Fruit fly (Drosophila melanogaster) whole organism, embryonic: Measurements from ENCODE around the gene Cyp28c1.

Experiments
- Atf3 ChIP-seq: fragments of 200-800 bp; sonication (Bioruptor generic); optimal IDR thresholded peaks from 3 replicates; lab custom pipeline; 2016; ENCODE audit warnings: missing biosample characterization, missing genetic modification characterization
- Atf6 ChIP-seq: fragments of 200-800 bp; sonication (Bioruptor generic); IDR thresholded peaks from 2 replicates; pipeline ENCODE4 v1.3.6; 2022; ENCODE audit warnings: missing biosample characterization, missing genetic modification characterization
- B-H2 ChIP-seq: fragments of 200-800 bp; sonication (Bioruptor generic); optimal IDR thresholded peaks from 2 replicates; lab custom pipeline; 2018; ENCODE audit warnings: missing biosample characterization, mild to moderate bottlenecking, missing genetic modification characterization
- Bteb2 ChIP-seq: fragments of 200-800 bp; sonication (Bioruptor generic); optimal IDR thresholded peaks from 2 replicates; lab custom pipeline; 2016; ENCODE audit warnings: missing biosample characterization, missing genetic modification characterization
- CG10462 ChIP-seq: fragments of 200-800 bp; sonication (Bioruptor generic); optimal IDR thresholded peaks from 2 replicates; lab custom pipeline; 2016; ENCODE audit warnings: missing biosample characterization, missing genetic modification characterization
- CG10565 ChIP-seq: fragments of 200-800 bp; sonication (Bioruptor generic); optimal IDR thresholded peaks from 3 replicates; lab custom pipeline; 2016; ENCODE audit warnings: missing biosample characterization, mild to moderate bottlenecking, missing genetic modification characterization
- CG13296 ChIP-seq: fragments of 200-800 bp; sonication (Bioruptor generic); optimal IDR thresholded peaks from 3 replicates; lab custom pipeline; 2018; ENCODE audit warnings: missing biosample characterization, mild to moderate bottlenecking, missing genetic modification characterization
- CG14965 ChIP-seq: fragments of 200-800 bp; sonication (Bioruptor generic); optimal IDR thresholded peaks from 2 replicates; lab custom pipeline; 2016; ENCODE audit warnings: missing biosample characterization, missing genetic modification characterization, borderline replicate concordance
- CG15073 ChIP-seq: fragments of 200-800 bp; sonication (Bioruptor generic); optimal IDR thresholded peaks from 2 replicates; lab custom pipeline; 2016; ENCODE audit warnings: missing biosample characterization, missing genetic modification characterization
- CG17385 ChIP-seq: fragments of 200-800 bp; sonication (Bioruptor generic); optimal IDR thresholded peaks from 3 replicates; lab custom pipeline; 2018; ENCODE audit warnings: missing biosample characterization, mild to moderate bottlenecking, missing genetic modification characterization
- CG2678 ChIP-seq: fragments of 200-800 bp; sonication (Bioruptor generic); optimal IDR thresholded peaks from 3 replicates; lab custom pipeline; 2019; ENCODE audit warnings: missing biosample characterization, mild to moderate bottlenecking, missing genetic modification characterization, moderate library complexity
- CG2712 ChIP-seq: fragments of 200-800 bp; optimal IDR thresholded peaks from 3 replicates; lab custom pipeline; 2019; ENCODE audit warnings: missing biosample characterization, mild to moderate bottlenecking, missing genetic modification characterization, moderate library complexity
- CG31365 ChIP-seq: fragments of 200-800 bp; sonication (Bioruptor generic); optimal IDR thresholded peaks from 2 replicates; lab custom pipeline; 2018; ENCODE audit warnings: missing biosample characterization, mild to moderate bottlenecking, missing genetic modification characterization
- CG31441 ChIP-seq: fragments of 200-800 bp; sonication (Bioruptor generic); IDR thresholded peaks from 2 replicates; pipeline ENCODE4 v1.3.6; 2022; ENCODE audit warnings: missing biosample characterization, missing genetic modification characterization
- CG34224 ChIP-seq: fragments of 200-800 bp; sonication (Bioruptor generic); IDR thresholded peaks from 3 replicates; pipeline ENCODE4 v1.3.6; 2022; ENCODE audit warnings: missing biosample characterization, missing genetic modification characterization; ENCODE audit not compliant: partially characterized antibody
- CG3838 ChIP-seq: fragments of 200-800 bp; sonication (Bioruptor generic); optimal IDR thresholded peaks from 3 replicates; lab custom pipeline; 2016; ENCODE audit warnings: missing biosample characterization, missing genetic modification characterization
- CG43689 ChIP-seq: fragments of 200-800 bp; sonication (Bioruptor generic); IDR thresholded peaks from 2 replicates; pipeline ENCODE4 v1.3.6; 2022; ENCODE audit warnings: missing biosample characterization, missing genetic modification characterization
- CG6683 ChIP-seq: fragments of 200-800 bp; sonication (Bioruptor generic); optimal IDR thresholded peaks from 2 replicates; lab custom pipeline; 2017; ENCODE audit warnings: missing biosample characterization, mild to moderate bottlenecking, missing genetic modification characterization, missing genetic modification reagents
- CG8388 ChIP-seq: fragments of 200-800 bp; sonication (Bioruptor generic); optimal IDR thresholded peaks from 2 replicates; lab custom pipeline; 2019; ENCODE audit warnings: missing biosample characterization, mild to moderate bottlenecking, missing genetic modification characterization, moderate library complexity
- CG8944 ChIP-seq: fragments of 200-800 bp; sonication (Bioruptor generic); optimal IDR thresholded peaks from 3 replicates; lab custom pipeline; 2016; ENCODE audit warnings: missing biosample characterization, missing genetic modification characterization
- CG9215 ChIP-seq: fragments of 200-800 bp; sonication (Bioruptor generic); IDR thresholded peaks from 2 replicates; pipeline ENCODE4 v1.3.6; 2022; ENCODE audit warnings: missing biosample characterization, missing genetic modification characterization
- Camta ChIP-seq: fragments of 200-800 bp; sonication (Bioruptor generic); optimal IDR thresholded peaks from 2 replicates; lab custom pipeline; 2016; ENCODE audit warnings: missing biosample characterization, missing genetic modification characterization
- Drgx ChIP-seq: fragments of 200-800 bp; sonication (Bioruptor generic); IDR thresholded peaks from 2 replicates; pipeline ENCODE4 v1.3.6; 2022; ENCODE audit warnings: missing biosample characterization, missing genetic modification characterization
- Elba2 ChIP-seq: fragments of 200-800 bp; sonication (Bioruptor generic); optimal IDR thresholded peaks from 3 replicates; lab custom pipeline; 2016; ENCODE audit warnings: missing biosample characterization, missing genetic modification characterization
- Fer1 ChIP-seq: fragments of 200-800 bp; sonication (Bioruptor generic); optimal IDR thresholded peaks from 2 replicates; lab custom pipeline; 2017; ENCODE audit warnings: missing biosample characterization, mild to moderate bottlenecking, missing genetic modification characterization
- GATAe ChIP-seq: fragments of 200-800 bp; sonication (Bioruptor generic); conservative IDR thresholded peaks from 2 replicates; pipeline ENCODE4 v1.3.6; 2022; ENCODE audit warnings: missing biosample characterization, missing genetic modification characterization
- H15 ChIP-seq: fragments of 200-800 bp; sonication (Bioruptor generic); IDR thresholded peaks from 3 replicates; pipeline ENCODE4 v1.3.6; 2022; ENCODE audit warnings: missing biosample characterization, missing genetic modification characterization
- HmgD ChIP-seq: fragments of 200-800 bp; sonication (Bioruptor generic); optimal IDR thresholded peaks from 3 replicates; lab custom pipeline; 2016; ENCODE audit warnings: missing biosample characterization, missing genetic modification characterization
- Ptx1 ChIP-seq: fragments of 200-800 bp; sonication (Bioruptor generic); IDR thresholded peaks from 2 replicates; pipeline ENCODE4 v1.3.6; 2022; ENCODE audit warnings: missing biosample characterization, missing genetic modification characterization
- Six4 ChIP-seq: fragments of 200-800 bp; sonication (Bioruptor generic); optimal IDR thresholded peaks from 2 replicates; lab custom pipeline; 2016; ENCODE audit warnings: missing biosample characterization, missing genetic modification characterization
- Xrp1 ChIP-seq: fragments of 200-800 bp; sonication (Bioruptor generic); IDR thresholded peaks from 2 replicates; pipeline ENCODE4 v1.3.6; 2022; ENCODE audit warnings: missing biosample characterization, missing genetic modification characterization
- ash1 ChIP-seq: fragments of 200-800 bp; sonication (Bioruptor generic); optimal IDR thresholded peaks from 2 replicates; lab custom pipeline; 2018; ENCODE audit warnings: missing biosample characterization, mild to moderate bottlenecking, missing genetic modification characterization
- chinmo ChIP-seq: fragments of 200-800 bp; sonication (Bioruptor generic); IDR thresholded peaks from 4 replicates; pipeline ENCODE4 v1.3.6; 2022; ENCODE audit warnings: missing biosample characterization, missing genetic modification characterization; ENCODE audit not compliant: partially characterized antibody
- dati ChIP-seq: fragments of 200-800 bp; sonication (Bioruptor generic); IDR thresholded peaks from 2 replicates; pipeline ENCODE4 v1.3.6; 2022; ENCODE audit warnings: missing biosample characterization, missing genetic modification characterization
- dmrt99B ChIP-seq: fragments of 200-800 bp; sonication (Bioruptor generic); optimal IDR thresholded peaks from 2 replicates; lab custom pipeline; 2018; ENCODE audit warnings: missing biosample characterization, mild to moderate bottlenecking, missing genetic modification characterization, moderate library complexity
- ewg ChIP-seq: fragments of 200-800 bp; sonication (Bioruptor generic); optimal IDR thresholded peaks from 3 replicates; lab custom pipeline; 2017; ENCODE audit warnings: mild to moderate bottlenecking, missing biosample characterization, missing genetic modification reagents, missing genetic modification characterization
- eyg ChIP-seq: fragments of 200-800 bp; sonication (Bioruptor generic); optimal IDR thresholded peaks from 3 replicates; lab custom pipeline; 2016; ENCODE audit warnings: missing biosample characterization, missing genetic modification characterization
- gcm2 ChIP-seq: fragments of 200-800 bp; sonication (Bioruptor generic); optimal IDR thresholded peaks from 2 replicates; lab custom pipeline; 2016; ENCODE audit warnings: missing biosample characterization, missing genetic modification characterization
- grau ChIP-seq: fragments of 200-800 bp; optimal IDR thresholded peaks from 3 replicates; lab custom pipeline; 2019; ENCODE audit warnings: missing biosample characterization, mild to moderate bottlenecking, missing genetic modification characterization, moderate library complexity
- hkb ChIP-seq, 2 experiments: fragments of 200-800 bp in 1 of 2; fragments of >200 bp in 1 of 2; sonication (Bioruptor generic) in 1 of 2; IDR thresholded peaks in 1 of 2; optimal IDR thresholded peaks in 1 of 2; 2 replicates each; pipeline versions ENCODE4 v1.3.6 to Lab custom; 2017 to 2022; ENCODE audit warnings: missing biosample characterization in 1 of 2, missing genetic modification characterization in 1 of 2
- hth ChIP-seq: fragments of >200 bp; optimal IDR thresholded peaks from 2 replicates; lab custom pipeline; 2017; ENCODE audit warnings: inconsistent platforms
- lmd ChIP-seq: fragments of 200-800 bp; sonication (Bioruptor generic); IDR thresholded peaks from 2 replicates; pipeline ENCODE4 v1.3.6; 2022; ENCODE audit warnings: missing biosample characterization, missing genetic modification characterization
- onecut ChIP-seq: fragments of 200-800 bp; sonication (Bioruptor generic); IDR thresholded peaks from 2 replicates; pipeline ENCODE4 v1.3.6; 2022; ENCODE audit warnings: missing biosample characterization, missing genetic modification characterization
- prd ChIP-seq, 3 experiments: fragments of >200 bp in 2 of 3; fragments of 200-800 bp in 1 of 3; sonication (Bioruptor generic) in 1 of 3; optimal IDR thresholded peaks in 2 of 3; IDR thresholded peaks in 1 of 3; 2 replicates in 2 of 3; 3 replicates in 1 of 3; pipeline versions ENCODE4 v1.3.6 to Lab custom; 2017 to 2022; ENCODE audit warnings: missing biosample characterization in 1 of 3, missing genetic modification characterization in 1 of 3
- slbo ChIP-seq: fragments of 200-800 bp; sonication (Bioruptor generic); IDR thresholded peaks from 2 replicates; pipeline ENCODE4 v1.3.6; 2022; ENCODE audit warnings: missing biosample characterization, missing genetic modification characterization
- sna ChIP-seq: fragments of 200-800 bp; sonication (Bioruptor generic); IDR thresholded peaks from 2 replicates; pipeline ENCODE4 v1.3.6; 2022; ENCODE audit warnings: missing biosample characterization, missing genetic modification characterization; ENCODE audit not compliant: partially characterized antibody
- tgo ChIP-seq: fragments of 200-800 bp; sonication (Bioruptor generic); IDR thresholded peaks from 3 replicates; pipeline ENCODE4 v1.3.6; 2022; ENCODE audit warnings: missing biosample characterization, missing genetic modification characterization
- trh ChIP-seq: fragments of 200-800 bp; sonication (Bioruptor generic); optimal IDR thresholded peaks from 2 replicates; lab custom pipeline; 2016; ENCODE audit warnings: missing biosample characterization, missing genetic modification characterization
- unpg ChIP-seq: fragments of 200-800 bp; sonication (Bioruptor generic); optimal IDR thresholded peaks from 3 replicates; lab custom pipeline; 2018; ENCODE audit warnings: missing biosample characterization, mild to moderate bottlenecking, missing genetic modification characterization, moderate library complexity
- zf30C ChIP-seq: fragments of 200-800 bp; sonication (Bioruptor generic); optimal IDR thresholded peaks from 3 replicates; lab custom pipeline; 2018; ENCODE audit warnings: missing biosample characterization, mild to moderate bottlenecking, missing genetic modification characterization
- zfh2 ChIP-seq: fragments of 200-800 bp; sonication (Bioruptor generic); optimal IDR thresholded peaks from 2 replicates; lab custom pipeline; 2016; ENCODE audit warnings: missing biosample characterization, missing genetic modification characterization

The Cyp28c1 gene

DNA sequence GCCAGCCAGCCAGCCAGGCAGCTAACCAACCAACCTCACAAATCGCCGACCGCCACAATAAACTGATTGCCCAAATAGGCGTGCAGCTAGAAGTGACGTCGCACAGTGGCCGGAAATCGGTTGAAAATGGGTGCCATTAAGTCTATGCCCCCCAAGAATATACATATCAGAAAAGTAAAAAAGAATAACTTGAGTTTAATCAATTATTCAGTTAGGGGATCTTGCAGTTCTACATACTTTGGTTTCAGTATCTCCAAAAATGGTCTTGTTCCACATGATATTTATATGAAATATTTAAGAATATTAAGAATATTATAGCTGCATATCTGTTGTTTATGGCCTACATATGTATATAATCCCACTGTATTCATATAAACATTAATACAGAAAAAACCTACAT, 45.9 kb downstream of the Cyp28c1 start (continued):
- TF ChIP-seq CG2678, result peak; percentile 70
- peak; percentile 50; the same call in 1 of the 2 replicates for TF ChIP-seq lmd (GFP tag; lab: Robert Waterston, UW)
- no peak for TF ChIP-seq CG10565 (GFP tag; lab: Kevin White, UChicago)
- TF ChIP-seq Camta (GFP tag; lab: Kevin White, UChicago), result no peak
- TF ChIP-seq slbo (GFP tag; lab: Robert Waterston, UW), result peak; percentile 60
- TF ChIP-seq Ptx1 (GFP tag; lab: Robert Waterston, UW), result no peak
- no peak for TF ChIP-seq zf30C (GFP tag; lab: Kevin White, UChicago)
- no peak for TF ChIP-seq H15 (GFP tag; lab: Robert Waterston, UW)
- TF ChIP-seq CG31365 (tag; lab: Kevin White, UChicago), result no peak
- TF ChIP-seq hth (lab: Kevin White, UChicago), result no peak
- peak; percentile 67 for TF ChIP-seq grau (tag; lab: Kevin White, UChicago)
- TF ChIP-seq Atf6 (GFP tag; lab: Robert Waterston, UW), result peak; percentile 59; the same call in 1 of the 2 replicates
- no peak for TF ChIP-seq sna (GFP tag; lab: Robert Waterston, UW)
- peak; percentile 17 for TF ChIP-seq CG8388 (GFP tag; lab: Kevin White, UChicago)
- no peak for TF ChIP-seq CG8944 (GFP tag; lab: Kevin White, UChicago)
- TF ChIP-seq CG17385 (GFP tag; lab: Kevin White, UChicago), result peak; percentile 51
- no peak for TF ChIP-seq GATAe
- TF ChIP-seq Drgx (GFP tag; lab: Robert Waterston, UW), result no peak
- no peak for TF ChIP-seq Six4
- peak; percentile 37 for TF ChIP-seq dmrt99B (tag; lab: Kevin White, UChicago)
- no peak for TF ChIP-seq CG9215 (GFP tag; lab: Robert Waterston, UW)
- TF ChIP-seq Fer1 (GFP tag; lab: Kevin White, UChicago), result peak; percentile 50
- peak; percentile 6 for TF ChIP-seq ewg (GFP tag; lab: Kevin White, UChicago)
- no peak for TF ChIP-seq Elba2 (GFP tag; lab: Kevin White, UChicago)
- peak; percentile 49 for TF ChIP-seq unpg (GFP tag; lab: Kevin White, UChicago)
- TF ChIP-seq CG43689 (GFP tag; lab: Robert Waterston, UW), result no peak
- TF ChIP-seq gcm2, result no peak
- TF ChIP-seq tgo (GFP tag; lab: Robert Waterston, UW), result no peak
- no peak for TF ChIP-seq Bteb2 (GFP tag; lab: Kevin White, UChicago)
- TF ChIP-seq CG14965 (GFP tag; lab: Kevin White, UChicago), result no peak
- TF ChIP-seq CG31441 (GFP tag; lab: Robert Waterston, UW), result 0 out of 2 replicates have a peak, but pooled peaks have one; percentile 33
- TF ChIP-seq CG6683 (GFP tag; lab: Kevin White, UChicago), result peak; percentile 5
- TF ChIP-seq onecut, result no peak
- no peak for TF ChIP-seq chinmo (GFP tag; lab: Robert Waterston, UW)
- no peak for TF ChIP-seq trh (GFP tag; lab: Kevin White, UChicago)
- no peak for TF ChIP-seq eyg (GFP tag; lab: Kevin White, UChicago)
- peak; percentile 48; the same call in 1 of the 2 replicates for TF ChIP-seq Xrp1 (GFP tag; lab: Robert Waterston, UW)
- TF ChIP-seq CG15073 (GFP tag; lab: Kevin White, UChicago), result no peak
- TF ChIP-seq hkb (optimal IDR thresholded peaks at IDR 0.05; lab: Kevin White, UChicago), result no peak
- peak; percentile 55 for TF ChIP-seq hkb (GFP tag; IDR thresholded peaks at IDR 0.05; lab: Robert Waterston, UW)
- peak; percentile 30; the same call in 1 of the 3 replicates for TF ChIP-seq CG34224
- peak; percentile 69 for TF ChIP-seq CG13296
- no peak for TF ChIP-seq ash1 (GFP tag; lab: Kevin White, UChicago)
- peak; percentile 10 for TF ChIP-seq CG2712 (tag; lab: Kevin White, UChicago)
- no peak for TF ChIP-seq CG3838
- no peak for TF ChIP-seq dati (GFP tag; lab: Robert Waterston, UW)
- TF ChIP-seq zfh2 (GFP tag; lab: Kevin White, UChicago), result peak; percentile 17
- TF ChIP-seq HmgD, result no peak
- TF ChIP-seq prd (optimal IDR thresholded peaks at IDR 0.05; lab: Kevin White, UChicago), result no peak
- TF ChIP-seq prd (GFP tag; IDR thresholded peaks at IDR 0.05; lab: Robert Waterston, UW), result 0 out of 3 replicates have a peak, but pooled peaks have one; percentile 18
- TF ChIP-seq B-H2 (GFP tag; lab: Kevin White, UChicago), result peak; percentile 18
- no peak for TF ChIP-seq CG10462
- TF ChIP-seq Atf3 (GFP tag; lab: Kevin White, UChicago), result no peak
